Fruit fly (Drosophila melanogaster) whole organism, prepupa: ENCODE data around the gene CG7551.

Experiments used
- Blimp-1 ChIP-seq: fragments of 200-800 bp; sonication (Bioruptor generic); optimal IDR thresholded peaks from 3 replicates; lab custom pipeline; 2017; ENCODE audit warnings: missing biosample characterization, missing genetic modification characterization, mild to moderate bottlenecking, moderate library complexity, missing genetic modification reagents
- CG10631 ChIP-seq: fragments of 200-800 bp; sonication (Bioruptor generic); optimal IDR thresholded peaks from 2 replicates; lab custom pipeline; 2016; ENCODE audit warnings: missing biosample characterization, missing genetic modification characterization
- CG11294 ChIP-seq: fragments of 200-800 bp; sonication (Bioruptor generic); IDR thresholded peaks from 2 replicates; pipeline ENCODE4 v1.3.6; 2022; ENCODE audit warnings: missing biosample characterization, missing genetic modification characterization
- CG11762 ChIP-seq: fragments of 200-800 bp; sonication (Bioruptor generic); optimal IDR thresholded peaks from 3 replicates; lab custom pipeline; 2016; ENCODE audit warnings: missing biosample characterization, missing genetic modification characterization; ENCODE audit not compliant: insufficient read depth
- CG11902 ChIP-seq: fragments of 200-800 bp; sonication (Bioruptor generic); optimal IDR thresholded peaks from 3 replicates; lab custom pipeline; 2016; ENCODE audit warnings: missing biosample characterization, missing genetic modification characterization
- CG3032 ChIP-seq: fragments of 200-800 bp; optimal IDR thresholded peaks from 2 replicates; lab custom pipeline; 2019; ENCODE audit warnings: missing biosample characterization, mild to moderate bottlenecking, missing genetic modification characterization, moderate library complexity
- CG31627 ChIP-seq: fragments of 200-800 bp; sonication (Bioruptor generic); optimal IDR thresholded peaks from 3 replicates; lab custom pipeline; 2016; ENCODE audit warnings: missing biosample characterization, missing genetic modification characterization
- CG32006 ChIP-seq: fragments of 200-800 bp; sonication (Bioruptor generic); optimal IDR thresholded peaks from 3 replicates; lab custom pipeline; 2017; ENCODE audit warnings: missing biosample characterization, mild to moderate bottlenecking, missing genetic modification characterization
- CG34406 ChIP-seq: fragments of 200-800 bp; sonication (Bioruptor generic); optimal IDR thresholded peaks from 3 replicates; lab custom pipeline; 2016; ENCODE audit warnings: missing biosample characterization, missing genetic modification characterization
- CG3919 ChIP-seq: fragments of 200-800 bp; sonication (Bioruptor generic); optimal IDR thresholded peaks from 3 replicates; lab custom pipeline; 2016; ENCODE audit warnings: missing biosample characterization, missing genetic modification characterization
- CG4318 ChIP-seq: fragments of 200-800 bp; sonication (Bioruptor generic); optimal IDR thresholded peaks from 3 replicates; lab custom pipeline; 2017; ENCODE audit warnings: missing biosample characterization, mild to moderate bottlenecking, missing genetic modification characterization
- CG6163 ChIP-seq: fragments of 200-800 bp; sonication (Bioruptor generic); IDR thresholded peaks from 3 replicates; pipeline ENCODE4 v1.3.6; 2022; ENCODE audit warnings: missing biosample characterization, missing genetic modification characterization
- CG6276 ChIP-seq: fragments of 200-800 bp; sonication (Bioruptor generic); optimal IDR thresholded peaks from 2 replicates; lab custom pipeline; 2017; ENCODE audit warnings: missing biosample characterization, mild to moderate bottlenecking, missing genetic modification characterization
- CG6792 ChIP-seq: fragments of 200-800 bp; sonication (Bioruptor generic); optimal IDR thresholded peaks from 3 replicates; lab custom pipeline; 2016; ENCODE audit warnings: missing biosample characterization, missing genetic modification characterization
- CG6854 ChIP-seq: fragments of 200-800 bp; sonication (Bioruptor generic); optimal IDR thresholded peaks from 2 replicates; lab custom pipeline; 2017; ENCODE audit warnings: missing biosample characterization, mild to moderate bottlenecking, missing genetic modification characterization
- CG7368 ChIP-seq: fragments of 200-800 bp; sonication (Bioruptor generic); optimal IDR thresholded peaks from 3 replicates; lab custom pipeline; 2016; ENCODE audit warnings: missing biosample characterization, missing genetic modification characterization
- CG8119 ChIP-seq: fragments of 200-800 bp; sonication (Bioruptor generic); IDR thresholded peaks from 3 replicates; pipeline ENCODE4 v1.3.6; 2022; ENCODE audit warnings: missing biosample characterization, missing genetic modification characterization
- CG8319 ChIP-seq: fragments of 200-800 bp; sonication (Bioruptor generic); optimal IDR thresholded peaks from 3 replicates; lab custom pipeline; 2016; ENCODE audit warnings: missing biosample characterization, missing genetic modification characterization
- CG9139 ChIP-seq: fragments of 200-800 bp; sonication (Bioruptor generic); optimal IDR thresholded peaks from 3 replicates; lab custom pipeline; 2017; ENCODE audit warnings: missing biosample characterization, mild to moderate bottlenecking, missing genetic modification characterization
- Eip78C ChIP-seq: fragments of 200-800 bp; sonication (Bioruptor generic); peaks from one replicate; lab custom pipeline; 2016; ENCODE audit warnings: missing biosample characterization, missing genetic modification characterization
- Ets96B ChIP-seq: fragments of 200-800 bp; optimal IDR thresholded peaks from 2 replicates; lab custom pipeline; 2019; ENCODE audit warnings: missing biosample characterization, mild to moderate bottlenecking, missing genetic modification characterization, moderate library complexity
- Gug ChIP-seq: fragments of 200-800 bp; sonication (Bioruptor generic); IDR thresholded peaks from 2 replicates; pipeline ENCODE4 v1.3.6; 2022; ENCODE audit warnings: missing biosample characterization, missing genetic modification characterization
- Hr38 ChIP-seq: sonication (Bioruptor generic); optimal IDR thresholded peaks from 2 replicates; lab custom pipeline; 2016; ENCODE audit warnings: missing biosample characterization, missing genetic modification characterization
- Hr39 ChIP-seq: fragments of 200-800 bp; sonication (Bioruptor generic); optimal IDR thresholded peaks from 2 replicates; lab custom pipeline; 2016; ENCODE audit warnings: missing biosample characterization, missing genetic modification characterization
- Hr4 ChIP-seq: fragments of 200-800 bp; sonication (Bioruptor generic); optimal IDR thresholded peaks from 3 replicates; lab custom pipeline; 2016; ENCODE audit warnings: missing biosample characterization, missing genetic modification characterization
- Lpt ChIP-seq: fragments of 200-800 bp; sonication (Bioruptor generic); optimal IDR thresholded peaks from 3 replicates; lab custom pipeline; 2016; ENCODE audit warnings: missing biosample characterization, missing genetic modification characterization
- Met ChIP-seq: fragments of 200-800 bp; sonication (Bioruptor generic); optimal IDR thresholded peaks from 3 replicates; lab custom pipeline; 2016; ENCODE audit warnings: missing biosample characterization, missing genetic modification characterization
- OdsH ChIP-seq: fragments of 200-800 bp; sonication (Bioruptor generic); optimal IDR thresholded peaks from 3 replicates; lab custom pipeline; 2016; ENCODE audit warnings: missing biosample characterization, missing genetic modification characterization
- Smox ChIP-seq: fragments of 200-800 bp; sonication (Bioruptor generic); optimal IDR thresholded peaks from 3 replicates; lab custom pipeline; 2016; ENCODE audit warnings: missing biosample characterization, missing genetic modification characterization
- Sox102F ChIP-seq: fragments of 200-800 bp; sonication (Bioruptor generic); optimal IDR thresholded peaks from 2 replicates; lab custom pipeline; 2016; ENCODE audit warnings: missing biosample characterization, mild to moderate bottlenecking, missing genetic modification characterization
- Sox14 ChIP-seq: fragments of 200-800 bp; sonication (Bioruptor generic); optimal IDR thresholded peaks from 3 replicates; lab custom pipeline; 2016; ENCODE audit warnings: missing biosample characterization, missing genetic modification characterization
- achi ChIP-seq: fragments of 200-800 bp; sonication (Bioruptor generic); optimal IDR thresholded peaks from 3 replicates; lab custom pipeline; 2016; ENCODE audit warnings: missing biosample characterization, missing genetic modification characterization
- acj6 ChIP-seq: fragments of 200-800 bp; sonication (Bioruptor generic); optimal IDR thresholded peaks from 3 replicates; lab custom pipeline; 2016; ENCODE audit warnings: missing biosample characterization, missing genetic modification characterization
- cyc ChIP-seq: fragments of 200-800 bp; sonication (Bioruptor generic); optimal IDR thresholded peaks from 3 replicates; lab custom pipeline; 2016; ENCODE audit warnings: missing biosample characterization, missing genetic modification characterization
- dac ChIP-seq: fragments of 200-800 bp; sonication (Bioruptor generic); optimal IDR thresholded peaks from 2 replicates; lab custom pipeline; 2017; ENCODE audit warnings: missing biosample characterization, mild to moderate bottlenecking, missing genetic modification characterization
- eg ChIP-seq: fragments of 200-800 bp; sonication (Bioruptor generic); IDR thresholded peaks from 3 replicates; pipeline ENCODE4 v1.3.6; 2022; ENCODE audit warnings: missing biosample characterization, missing genetic modification characterization
- fd59A ChIP-seq: fragments of 200-800 bp; sonication (Bioruptor generic); optimal IDR thresholded peaks from 2 replicates; lab custom pipeline; 2017; ENCODE audit warnings: missing biosample characterization, mild to moderate bottlenecking, missing genetic modification characterization, missing genetic modification reagents
- fkh ChIP-seq: fragments of 200-800 bp; sonication (Bioruptor generic); optimal IDR thresholded peaks from 3 replicates; lab custom pipeline; 2017; ENCODE audit warnings: missing biosample characterization, mild to moderate bottlenecking, missing genetic modification characterization, moderate library complexity
- lz ChIP-seq: fragments of 200-800 bp; sonication (Bioruptor generic); optimal IDR thresholded peaks from 3 replicates; lab custom pipeline; 2016; ENCODE audit warnings: missing biosample characterization, missing genetic modification characterization
- net ChIP-seq: fragments of 200-800 bp; sonication (Bioruptor generic); optimal IDR thresholded peaks from 3 replicates; lab custom pipeline; 2016; ENCODE audit warnings: missing biosample characterization, missing genetic modification characterization
- spab ChIP-seq: fragments of 200-800 bp; sonication (Bioruptor generic); optimal IDR thresholded peaks from 2 replicates; lab custom pipeline; 2017; ENCODE audit warnings: missing biosample characterization, mild to moderate bottlenecking, missing genetic modification characterization, missing genetic modification reagents
- ss ChIP-seq, 2 experiments: fragments of 200-800 bp; sonication (Bioruptor generic); optimal IDR thresholded peaks; 2 replicates in 1 of 2; 3 replicates in 1 of 2; lab custom pipeline; 2017 to 2018; ENCODE audit warnings: mild to moderate bottlenecking in 2 of 2, missing biosample characterization in 2 of 2, missing genetic modification characterization in 2 of 2, moderate library complexity in 1 of 2
- svp ChIP-seq: fragments of 200-800 bp; sonication (Bioruptor generic); peaks from one replicate; lab custom pipeline; 2016; ENCODE audit warnings: missing biosample characterization, missing genetic modification characterization
- vri ChIP-seq: fragments of 200-800 bp; sonication (Bioruptor generic); optimal IDR thresholded peaks from 3 replicates; lab custom pipeline; 2016; ENCODE audit warnings: missing biosample characterization, mild to moderate bottlenecking, missing genetic modification characterization

CG7551 gene

dm6 chr3L:11483135-11483534 is 24.8 kb downstream of the CG7551 start (continued):
- TF ChIP-seq CG3032 (tag; lab: Kevin White, UChicago), result peak; percentile 69
- TF ChIP-seq CG6854 (GFP tag; lab: Kevin White, UChicago), result peak; percentile 5
- peak; percentile 67 for TF ChIP-seq Met
- TF ChIP-seq OdsH, result peak; percentile 68
- peak; percentile 40 for TF ChIP-seq CG7368 (GFP tag; lab: Kevin White, UChicago)
- TF ChIP-seq CG11762 (GFP tag; lab: Kevin White, UChicago), result peak; percentile 51
- TF ChIP-seq Blimp-1 (GFP tag; lab: Kevin White, UChicago), result peak; percentile 14
- peak; percentile 70 for TF ChIP-seq CG31627 (GFP tag; lab: Kevin White, UChicago)
- peak; percentile 28; the same call in 1 of the 2 replicates for TF ChIP-seq Gug (GFP tag; lab: Robert Waterston, UW)
- no peak for TF ChIP-seq CG8319 (GFP tag; lab: Kevin White, UChicago)
- peak; percentile 56; the same call in 2 of the 3 replicates for TF ChIP-seq CG6163
- TF ChIP-seq ss (GFP tag; optimal IDR thresholded peaks at IDR 0.05; lab: Kevin White, UChicago), result peak; percentile 49 to 72
- TF ChIP-seq svp, result peak; percentile 83
- no peak for TF ChIP-seq CG9139
- TF ChIP-seq CG34406, result peak; percentile 55
- peak; percentile 54 for TF ChIP-seq spab
- no peak for TF ChIP-seq Hr38 (GFP tag; lab: Kevin White, UChicago)

- TF ChIP-seq acj6 (GFP tag; lab: Kevin White, UChicago) (no peak), Smox (no peak), Lpt (GFP tag; lab: Kevin White, UChicago) (no peak), Blimp-1 (GFP tag; lab: Kevin White, UChicago) (no peak), CG8319 (GFP tag; lab: Kevin White, UChicago) (no peak), fkh (GFP tag; lab: Kevin White, UChicago) (no peak), CG34406 (no peak), CG4318 (GFP tag; lab: Kevin White, UChicago) (no peak), dac (GFP tag; lab: Kevin White, UChicago) (no peak), Ets96B (tag; lab: Kevin White, UChicago) (peak; percentile 3), eg (0 out of 3 replicates have a peak, but pooled peaks have one; percentile 12), CG8119 (GFP tag; lab: Robert Waterston, UW) (0 out of 3 replicates have a peak, but pooled peaks have one; percentile 20), Eip78C (peak; percentile 81), achi (GFP tag; lab: Kevin White, UChicago) (peak; percentile 6), CG32006 (GFP tag; lab: Kevin White, UChicago) (peak; percentile 19), OdsH (no peak), Hr4 (no peak), CG6792 (GFP tag; lab: Kevin White, UChicago) (no peak), CG3919 (GFP tag; lab: Kevin White, UChicago) (peak; percentile 25), vri (GFP tag; lab: Kevin White, UChicago) (no peak), CG6854 (GFP tag; lab: Kevin White, UChicago) (no peak)
Observed at dm6 chr3L:11484483-11484882, 26.2 kb downstream of the CG7551 start.

dm6 chr3L:11485956-11486609 is 27.8 kb downstream of the CG7551 start:
- TF ChIP-seq Sox102F (GFP tag; lab: Kevin White, UChicago) (no peak), fd59A (GFP tag; lab: Kevin White, UChicago) (no peak), Hr39 (GFP tag; lab: Kevin White, UChicago) (peak; percentile 22), Blimp-1 (GFP tag; lab: Kevin White, UChicago) (no peak), Sox14 (GFP tag; lab: Kevin White, UChicago) (no peak), net (GFP tag; lab: Kevin White, UChicago) (no peak), CG34406 (peak; percentile 4), Lpt (GFP tag; lab: Kevin White, UChicago) (no peak), svp (peak; percentile 48), CG3919 (GFP tag; lab: Kevin White, UChicago) (no peak), CG11902 (GFP tag; lab: Kevin White, UChicago) (no peak), CG6163 (peak; percentile 34; the same call in 1 of the 3 replicates), CG6792 (GFP tag; lab: Kevin White, UChicago) (peak; percentile 10), CG6276 (no peak), Eip78C (peak; percentile 78), eg (no peak), lz (peak; percentile 3), achi (GFP tag; lab: Kevin White, UChicago) (peak; percentile 27), CG32006 (GFP tag; lab: Kevin White, UChicago) (peak; percentile 31), CG8119 (GFP tag; lab: Robert Waterston, UW) (peak; percentile 28; the same call in 1 of the 3 replicates), CG10631 (peak; percentile 4), Hr4 (peak; percentile 39), CG11294 (GFP tag; lab: Robert Waterston, UW) (no peak), CG3032 (tag; lab: Kevin White, UChicago) (no peak), CG9139 (no peak), cyc (no peak), CG6854 (GFP tag; lab: Kevin White, UChicago) (no peak), vri (GFP tag; lab: Kevin White, UChicago) (no peak), Hr38 (GFP tag; lab: Kevin White, UChicago) (no peak), Smox (peak; percentile 1), Gug (GFP tag; lab: Robert Waterston, UW) (no peak)
